Worm (Caenorhabditis elegans): ENCODE results near the gene rpoa-1.

The rpoa-1 gene

ce11 chrII:13678555-13679119, 16.0 kb downstream of the rpoa-1 start (continued):
- TF ChIP-seq mxl-2 (GFP tag; conservative IDR thresholded peaks at IDR 0.05): 0 out of 2 replicates have a peak, but pooled peaks have one; percentile 18
- 0 out of 2 replicates have a peak, but pooled peaks have one; percentile 28 for TF ChIP-seq nhr-42 (GFP tag; IDR thresholded peaks at IDR 0.05)
- no peak for TF ChIP-seq lin-38 (GFP tag; IDR thresholded peaks at IDR 0.05)
- TF ChIP-seq mdl-1 (tag; optimal IDR thresholded peaks at IDR 0.05): peak in 1 of 2 experiments; percentile 55
- TF ChIP-seq hlh-30 (tag; optimal IDR thresholded peaks at IDR 0.05; ENCODE audit: insufficient read depth): peak; percentile 5
- TF ChIP-seq Y5F2A.4 (GFP tag; optimal IDR thresholded peaks at IDR 0.05): no peak
- TF ChIP-seq egl-43 (GFP tag; IDR thresholded peaks at IDR 0.05): no peak
- TF ChIP-seq nhr-10 (tag; optimal IDR thresholded peaks at IDR 0.05): peak; percentile 55
- no peak for TF ChIP-seq zfp-2 (tag; optimal IDR thresholded peaks at IDR 0.05)
- no peak for TF ChIP-seq ctbp-1 (GFP tag; IDR thresholded peaks at IDR 0.05)
- TF ChIP-seq Y75B8A.6 (GFP tag; IDR thresholded peaks at IDR 0.05): no peak
- peak; percentile 30 for TF ChIP-seq nhr-77 (tag; optimal IDR thresholded peaks at IDR 0.05)
- TF ChIP-seq Y105C5A.15 (GFP tag; IDR thresholded peaks at IDR 0.05): no peak

ce11 chrII:13677927-13678326, 16.7 kb downstream of the rpoa-1 start:
- TF ChIP-seq nhr-111 (GFP tag; optimal IDR thresholded peaks at IDR 0.05) (no peak), aha-1 (tag) (peak; percentile 92), spr-3 (GFP tag; optimal IDR thresholded peaks at IDR 0.05) (no peak)

- peak; percentile 50 for TF ChIP-seq hlh-30 (tag; optimal IDR thresholded peaks at IDR 0.05; ENCODE audit: insufficient read depth)
- TF ChIP-seq mdl-1 (tag; optimal IDR thresholded peaks at IDR 0.05): peak in 1 of 2 experiments; percentile 11
- TF ChIP-seq mes-2 (tag; optimal IDR thresholded peaks at IDR 0.05; ENCODE audit: poor library complexity, severe bottlenecking): no peak
- TF ChIP-seq dpl-1 (GFP tag; optimal IDR thresholded peaks at IDR 0.05): no peak
- TF ChIP-seq zfp-3 (GFP tag; conservative IDR thresholded peaks at IDR 0.05): no peak
- no peak for TF ChIP-seq nhr-76 (tag; optimal IDR thresholded peaks at IDR 0.05)
- peak; percentile 15 for TF ChIP-seq nhr-28 (tag; optimal IDR thresholded peaks at IDR 0.05)
Measured at ce11 chrII:13675212-13675611, 19.4 kb downstream of the rpoa-1 start.

- TF ChIP-seq madf-5 (GFP tag; IDR thresholded peaks at IDR 0.05): no peak
- no peak for TF ChIP-seq zip-2 (tag; optimal IDR thresholded peaks at IDR 0.05)
- TF ChIP-seq attf-4 (tag; optimal IDR thresholded peaks at IDR 0.05): no peak
- no peak for TF ChIP-seq F44E2.7 (GFP tag; IDR thresholded peaks at IDR 0.05)
- TF ChIP-seq T20F7.1 (GFP tag; optimal IDR thresholded peaks at IDR 0.05): no peak
- peak; percentile 70 for TF ChIP-seq hlh-11 (tag; optimal IDR thresholded peaks at IDR 0.05)
- no peak for TF ChIP-seq lsy-2 (tag; optimal IDR thresholded peaks at IDR 0.05)
- no peak for TF ChIP-seq dpl-1 (GFP tag; optimal IDR thresholded peaks at IDR 0.05)
- TF ChIP-seq egl-27 (tag; optimal IDR thresholded peaks at IDR 0.05): no peak
- TF ChIP-seq ces-1 (GFP tag; optimal IDR thresholded peaks at IDR 0.05): no peak
- TF ChIP-seq duxl-1 (tag; optimal IDR thresholded peaks at IDR 0.05; ENCODE audit: poor library complexity): no peak
- TF ChIP-seq nhr-48 (tag; optimal IDR thresholded peaks at IDR 0.05): peak; percentile 48
- TF ChIP-seq unc-62 (GFP tag; optimal IDR thresholded peaks at IDR 0.05 in 1 of 2): peak in 1 of 2 experiments; percentile 32
- no peak for TF ChIP-seq unc-62 (tag; optimal IDR thresholded peaks at IDR 0.05)
- no peak for TF ChIP-seq ceh-62 (tag; optimal IDR thresholded peaks at IDR 0.05)
- peak in 1 of 2 experiments; percentile 66 for TF ChIP-seq mdl-1 (tag; optimal IDR thresholded peaks at IDR 0.05)
- peak; percentile 29 for TF ChIP-seq nhr-28 (tag; optimal IDR thresholded peaks at IDR 0.05)
- TF ChIP-seq ceh-82 (tag; optimal IDR thresholded peaks at IDR 0.05): no peak
- no peak for TF ChIP-seq set-16 (GFP tag; IDR thresholded peaks at IDR 0.05)
- peak in 1 of 2 experiments; percentile 7 for TF ChIP-seq hif-1 (tag; optimal IDR thresholded peaks at IDR 0.05)
- TF ChIP-seq arid-1 (GFP tag; conservative IDR thresholded peaks at IDR 0.05): no peak
- no peak for TF ChIP-seq lim-7 (GFP tag; IDR thresholded peaks at IDR 0.05)
- TF ChIP-seq nhr-76 (tag; optimal IDR thresholded peaks at IDR 0.05): no peak
- TF ChIP-seq Y48G9A.11 (GFP tag; IDR thresholded peaks at IDR 0.05): no peak
- no peak for TF ChIP-seq ZK546.5 (tag; optimal IDR thresholded peaks at IDR 0.05)
- TF ChIP-seq D1046.2 (GFP tag; IDR thresholded peaks at IDR 0.05): no peak
- no peak for TF ChIP-seq fos-1 (tag; optimal IDR thresholded peaks at IDR 0.05)
- TF ChIP-seq mep-1 (tag; optimal IDR thresholded peaks at IDR 0.05): no peak
- TF ChIP-seq nhr-10 (tag; optimal IDR thresholded peaks at IDR 0.05): no peak
Measured at ce11 chrII:13673605-13674193, 20.9 kb downstream of the rpoa-1 start.
